Worm (Caenorhabditis elegans): Measurements from ENCODE around the gene C09E7.4.

The C09E7.4 gene

ce11 chrIII:6551187-6552058, 14.6 kb upstream of the C09E7.4 start, which contains the start of gene C09E7.7 (continued):
- TF ChIP-seq ceh-82 (tag; optimal IDR thresholded peaks at IDR 0.05): peak in 1 of 3 experiments; percentile 43
- peak; percentile 25 for TF ChIP-seq dsc-1 (tag; optimal IDR thresholded peaks at IDR 0.05)
- TF ChIP-seq blmp-1 (tag; optimal IDR thresholded peaks at IDR 0.05): peak; percentile 33
- TF ChIP-seq C16A3.4 (tag; optimal IDR thresholded peaks at IDR 0.05): peak; percentile 39
- TF ChIP-seq C04F5.9 (tag; optimal IDR thresholded peaks at IDR 0.05): peak; percentile 13
- TF ChIP-seq egl-13 (tag; optimal IDR thresholded peaks at IDR 0.05): peak; percentile 76
- peak; percentile 61 for TF ChIP-seq mep-1 (tag; optimal IDR thresholded peaks at IDR 0.05)
- TF ChIP-seq ceh-63 (GFP tag; optimal IDR thresholded peaks at IDR 0.05): peak; percentile 70
- TF ChIP-seq pax-3 (tag; optimal IDR thresholded peaks at IDR 0.05): peak; percentile 71
- peak; percentile 2 for TF ChIP-seq snpc-4 (tag; optimal IDR thresholded peaks at IDR 0.05)
- TF ChIP-seq unc-86 (tag; optimal IDR thresholded peaks at IDR 0.05): peak; percentile 76
- TF ChIP-seq fos-1 (tag; optimal IDR thresholded peaks at IDR 0.05): peak; percentile 3
- TF ChIP-seq irx-1 (tag; optimal IDR thresholded peaks at IDR 0.05): peak; percentile 27
- TF ChIP-seq nhr-71 (tag; optimal IDR thresholded peaks at IDR 0.05): peak; percentile 77
- peak; percentile 62 for TF ChIP-seq unc-98 (GFP tag; IDR thresholded peaks at IDR 0.05)
- peak in 1 of 2 experiments; percentile 6 for TF ChIP-seq mdl-1 (tag; optimal IDR thresholded peaks at IDR 0.05)
- TF ChIP-seq swsn-7 (tag; optimal IDR thresholded peaks at IDR 0.05): peak; percentile 39
- TF ChIP-seq lin-14 (GFP tag; optimal IDR thresholded peaks at IDR 0.05): peak; percentile 93
- TF ChIP-seq lin-15B (tag; optimal IDR thresholded peaks at IDR 0.05): peak; percentile 15
- peak; percentile 46 for TF ChIP-seq skn-1 (tag; optimal IDR thresholded peaks at IDR 0.05)

ce11 chrIII:6532647-6533046, 4.1 kb downstream of the C09E7.4 start, which contains the start of gene srxa-5:
Gene srxa-5, plus strand, starts transcription at chrIII:6532947.
- TF ChIP-seq ceh-82 (tag; optimal IDR thresholded peaks at IDR 0.05) (no peak), lin-15B (tag; optimal IDR thresholded peaks at IDR 0.05) (no peak), nhr-76 (tag; optimal IDR thresholded peaks at IDR 0.05) (no peak), mep-1 (tag; optimal IDR thresholded peaks at IDR 0.05) (no peak), nhr-47 (tag; optimal IDR thresholded peaks at IDR 0.05) (no peak), lin-14 (GFP tag; optimal IDR thresholded peaks at IDR 0.05) (no peak)

DNA sequence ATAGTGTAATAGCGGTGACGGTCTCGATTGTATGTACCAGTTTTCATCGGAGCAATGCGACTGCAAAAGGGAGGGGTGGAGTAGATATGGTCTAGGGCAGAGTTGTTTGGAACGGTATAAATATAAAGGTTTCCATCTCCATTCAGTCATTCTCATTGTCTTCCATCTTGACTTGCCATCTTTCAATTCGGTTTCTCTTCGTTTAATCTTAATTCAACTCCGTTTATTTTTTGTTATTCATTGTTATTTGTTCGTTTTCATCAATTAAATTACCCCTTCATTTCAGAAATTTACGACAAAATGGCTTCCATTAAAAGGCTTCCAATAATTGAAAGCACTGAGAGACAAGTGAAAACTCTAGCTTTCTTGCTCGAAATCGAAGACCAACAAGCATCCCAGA, 5.7 kb downstream of the C09E7.4 start, which contains the start of gene C09E7.11:
TSS of gene C09E7.11 (plus strand) at position 301 of the 400 bp plus-strand sequence.
- TF ChIP-seq fos-1 (tag; optimal IDR thresholded peaks at IDR 0.05) (no peak), snu-23 (GFP tag; optimal IDR thresholded peaks at IDR 0.05) (no peak), pag-3 (tag; optimal IDR thresholded peaks at IDR 0.05; ENCODE audit: borderline replicate concordance, insufficient read depth) (no peak), nhr-85 (tag) (no peak), pax-3 (tag; optimal IDR thresholded peaks at IDR 0.05) (no peak), rnt-1 (tag; optimal IDR thresholded peaks at IDR 0.05) (no peak), elt-3 (tag; optimal IDR thresholded peaks at IDR 0.05) (no peak), sptf-1 (tag; optimal IDR thresholded peaks at IDR 0.05) (no peak), mef-2 (tag; optimal IDR thresholded peaks at IDR 0.05) (no peak)

- TF ChIP-seq irx-1 (tag; optimal IDR thresholded peaks at IDR 0.05) (no peak), snu-23 (GFP tag; optimal IDR thresholded peaks at IDR 0.05) (no peak), lin-14 (GFP tag; optimal IDR thresholded peaks at IDR 0.05) (no peak), nhr-28 (tag; optimal IDR thresholded peaks at IDR 0.05) (no peak), efl-1 (optimal IDR thresholded peaks at IDR 0.05) (no peak), efl-1 (GFP tag; optimal IDR thresholded peaks at IDR 0.05 in 1 of 2) (no peak), elt-2 (tag; optimal IDR thresholded peaks at IDR 0.05) (no peak), egl-27 (tag; optimal IDR thresholded peaks at IDR 0.05) (no peak)
Observed at ce11 chrIII:6527902-6528301, 8.9 kb downstream of the C09E7.4 start, which contains the start of gene pqn-10. Gene pqn-10, plus strand, starts transcription at chrIII:6528202.
